Worm (Caenorhabditis elegans) whole organism, L2 larva: ENCODE results near the gene idpc-4.

Experiments used
- C34F6.9 ChIP-seq: fragments of 150-350 bp; optimal IDR thresholded peaks from 2 replicates; lab custom pipeline; 2014; ENCODE audit warnings: missing biosample characterization, missing genetic modification characterization
- Y55F3AM.14 ChIP-seq: fragments of 200-800 bp; sonication (Bioruptor generic); optimal IDR thresholded peaks from 2 replicates; lab custom pipeline; 2018; ENCODE audit warnings: mild to moderate bottlenecking, missing genetic modification characterization, missing compliant biosample characterization
- alr-1 ChIP-seq: fragments of 150-350 bp; optimal IDR thresholded peaks from 2 replicates; lab custom pipeline; 2014; ENCODE audit warnings: missing biosample characterization, missing genetic modification characterization
- blmp-1 ChIP-seq: sonication (generic microtip); optimal IDR thresholded peaks from 2 replicates; lab custom pipeline; 2017; ENCODE audit warnings: missing genetic modification characterization, mild to moderate bottlenecking, missing compliant biosample characterization, antibody characterized with exemption, moderate library complexity; ENCODE audit not compliant: insufficient read depth
- ceh-16 ChIP-seq: fragments of 150-350 bp; optimal IDR thresholded peaks from 2 replicates; lab custom pipeline; 2014; ENCODE audit warnings: missing biosample characterization, missing genetic modification characterization
- dmd-4 ChIP-seq: sonication (generic microtip); optimal IDR thresholded peaks from 2 replicates; lab custom pipeline; 2017; ENCODE audit warnings: missing biosample characterization, missing genetic modification characterization
- egl-27 ChIP-seq: sonication (generic microtip); optimal IDR thresholded peaks from 3 replicates; lab custom pipeline; 2017; ENCODE audit warnings: missing biosample characterization, missing genetic modification reagents, missing genetic modification characterization
- elt-3 ChIP-seq: sonication (generic microtip); optimal IDR thresholded peaks from 2 replicates; lab custom pipeline; 2017; ENCODE audit warnings: missing biosample characterization, missing genetic modification characterization
- lin-11 ChIP-seq: fragments of 150-350 bp; sonication (generic microtip); optimal IDR thresholded peaks from 2 replicates; lab custom pipeline; 2014; ENCODE audit warnings: missing biosample characterization, missing genetic modification characterization, inconsistent platforms, mixed read lengths
- lin-13 ChIP-seq: fragments of 150-350 bp; optimal IDR thresholded peaks from 2 replicates; lab custom pipeline; 2014; ENCODE audit warnings: missing biosample characterization, missing genetic modification reagents, missing genetic modification characterization
- lsy-2 ChIP-seq, 2 experiments: fragments of 150-350 bp in 1 of 2; sonication (generic microtip) in 1 of 2; optimal IDR thresholded peaks; 2 replicates each; lab custom pipeline; 2014 to 2017; ENCODE audit warnings: missing biosample characterization in 2 of 2, missing genetic modification characterization in 2 of 2
- mab-5 ChIP-seq: fragments of 150-350 bp; optimal IDR thresholded peaks from 2 replicates; lab custom pipeline; 2014; ENCODE audit warnings: missing biosample characterization, missing genetic modification characterization
- mbf-1 ChIP-seq: sonication (generic microtip); optimal IDR thresholded peaks from 2 replicates; lab custom pipeline; 2017; ENCODE audit warnings: missing biosample characterization, missing genetic modification characterization
- mdl-1 ChIP-seq, 2 experiments: fragments of 150-350 bp in 1 of 2; sonication (generic microtip) in 1 of 2; optimal IDR thresholded peaks; 2 replicates each; lab custom pipeline; 2017; ENCODE audit warnings: missing biosample characterization in 2 of 2, missing genetic modification characterization in 2 of 2
- nhr-11 ChIP-seq: fragments of 150-350 bp; optimal IDR thresholded peaks from 2 replicates; lab custom pipeline; 2014; ENCODE audit warnings: missing biosample characterization, missing genetic modification characterization
- nhr-12 ChIP-seq: fragments of 150-350 bp; optimal IDR thresholded peaks from 2 replicates; lab custom pipeline; 2014; ENCODE audit warnings: missing biosample characterization, missing genetic modification characterization
- nhr-129 ChIP-seq: fragments of 150-350 bp; optimal IDR thresholded peaks from 2 replicates; lab custom pipeline; 2014; ENCODE audit warnings: missing biosample characterization, missing genetic modification characterization
- nhr-21 ChIP-seq: fragments of 150-350 bp; optimal IDR thresholded peaks from 2 replicates; lab custom pipeline; 2014; ENCODE audit warnings: missing biosample characterization, missing genetic modification characterization
- nhr-23 ChIP-seq: fragments of 150-350 bp; optimal IDR thresholded peaks from 2 replicates; lab custom pipeline; 2014; ENCODE audit warnings: missing biosample characterization, missing genetic modification reagents, missing genetic modification characterization
- nhr-237 ChIP-seq: fragments of 150-350 bp; optimal IDR thresholded peaks from 2 replicates; lab custom pipeline; 2014; ENCODE audit warnings: missing biosample characterization, missing genetic modification characterization
- nhr-6 ChIP-seq: fragments of 150-350 bp; optimal IDR thresholded peaks from 2 replicates; lab custom pipeline; 2014; ENCODE audit warnings: missing biosample characterization, missing genetic modification characterization
- nhr-77 ChIP-seq: fragments of 150-350 bp; optimal IDR thresholded peaks from 2 replicates; lab custom pipeline; 2014; ENCODE audit warnings: missing biosample characterization, missing genetic modification characterization
- sma-9 ChIP-seq, 2 experiments: fragments of 150-350 bp in 1 of 2; sonication (generic microtip) in 1 of 2; optimal IDR thresholded peaks; 2 replicates each; lab custom pipeline; 2014 to 2016; ENCODE audit warnings: missing genetic modification characterization in 2 of 2, mild to moderate bottlenecking in 1 of 2, missing biosample characterization in 1 of 2, missing compliant biosample characterization in 1 of 2, missing genetic modification reagents in 1 of 2, moderate library complexity in 1 of 2
- unc-39 ChIP-seq: fragments of 150-350 bp; optimal IDR thresholded peaks from 2 replicates; lab custom pipeline; 2014; ENCODE audit warnings: missing biosample characterization, missing genetic modification characterization
- unc-55 ChIP-seq: fragments of 150-350 bp; sonication (generic microtip); optimal IDR thresholded peaks from 3 replicates; lab custom pipeline; 2014; ENCODE audit warnings: missing biosample characterization, missing genetic modification reagents, missing genetic modification characterization
- unc-62 ChIP-seq: fragments of 150-350 bp; optimal IDR thresholded peaks from 2 replicates; lab custom pipeline; 2014; ENCODE audit warnings: missing biosample characterization, missing genetic modification reagents, missing genetic modification characterization
- zag-1 ChIP-seq: fragments of 150-350 bp; optimal IDR thresholded peaks from 2 replicates; lab custom pipeline; 2014; ENCODE audit warnings: missing biosample characterization, missing genetic modification characterization
- ztf-11 ChIP-seq: sonication (generic microtip); optimal IDR thresholded peaks from 2 replicates; lab custom pipeline; 2017; ENCODE audit warnings: missing biosample characterization, missing genetic modification characterization
- ztf-4 ChIP-seq: fragments of 150-350 bp; optimal IDR thresholded peaks from 2 replicates; lab custom pipeline; 2014; ENCODE audit warnings: missing biosample characterization, missing genetic modification characterization

Gene idpc-4

ce11 chrV:9663948-9664347, 38.7 kb downstream of the idpc-4 start:
- TF ChIP-seq unc-62 (GFP tag; lab: Kevin White, UChicago): no peak

ce11 chrV:9664620-9665019, 39.4 kb downstream of the idpc-4 start:
- TF ChIP-seq dmd-4 (tag; lab: Kevin White, UChicago) (no peak), nhr-6 (tag; lab: Kevin White, UChicago) (peak; percentile 10), sma-9 (GFP tag; optimal IDR thresholded peaks at IDR 0.05; lab: Kevin White, UChicago) (peak; percentile 59), sma-9 (tag; optimal IDR thresholded peaks at IDR 0.05; lab: Kevin White, UChicago) (no peak), unc-39 (peak; percentile 28), mab-5 (peak; percentile 54), mbf-1 (tag; lab: Kevin White, UChicago) (no peak), C34F6.9 (tag; lab: Kevin White, UChicago) (peak; percentile 78), zag-1 (tag; lab: Kevin White, UChicago) (peak; percentile 72), unc-55 (peak; percentile 73), nhr-237 (tag; lab: Kevin White, UChicago) (no peak), nhr-12 (tag; lab: Kevin White, UChicago) (no peak), elt-3 (tag; lab: Kevin White, UChicago) (no peak), Y55F3AM.14 (GFP tag; lab: Kevin White, UChicago) (peak; percentile 39), lin-11 (tag; lab: Kevin White, UChicago) (peak; percentile 51), nhr-129 (tag; lab: Kevin White, UChicago) (peak; percentile 64), mdl-1 (tag; optimal IDR thresholded peaks at IDR 0.05; lab: Kevin White, UChicago) (peak in 1 of 2 experiments; percentile 42)

ce11 chrV:9666394-9666793, 41.2 kb downstream of the idpc-4 start, which contains the start of gene ZK287.1:
Gene ZK287.1, plus strand, starts transcription at chrV:9666694.
- peak; percentile 29 for TF ChIP-seq egl-27 (tag; lab: Kevin White, UChicago)
- peak; percentile 28 for TF ChIP-seq zag-1 (tag; lab: Kevin White, UChicago)
- no peak for TF ChIP-seq nhr-12 (tag; lab: Kevin White, UChicago)
- no peak for TF ChIP-seq nhr-11 (tag; lab: Kevin White, UChicago)
- peak; percentile 35 for TF ChIP-seq unc-55
- TF ChIP-seq lsy-2 (tag; optimal IDR thresholded peaks at IDR 0.05; lab: Kevin White, UChicago): no peak

ce11 chrV:9672495-9672894, 47.3 kb downstream of the idpc-4 start:
- TF ChIP-seq sma-9 (GFP tag; optimal IDR thresholded peaks at IDR 0.05; lab: Kevin White, UChicago): no peak
- TF ChIP-seq sma-9 (tag; optimal IDR thresholded peaks at IDR 0.05; lab: Kevin White, UChicago): no peak
- TF ChIP-seq nhr-23 (tag; lab: Kevin White, UChicago): no peak
- TF ChIP-seq nhr-77: no peak
- no peak for TF ChIP-seq nhr-129 (tag; lab: Kevin White, UChicago)
- no peak for TF ChIP-seq nhr-21 (tag; lab: Kevin White, UChicago)
- TF ChIP-seq ceh-16 (tag; lab: Kevin White, UChicago): no peak
- TF ChIP-seq mdl-1 (tag; optimal IDR thresholded peaks at IDR 0.05; lab: Kevin White, UChicago): no peak
- TF ChIP-seq lin-13 (GFP tag; lab: Kevin White, UChicago): no peak
- no peak for TF ChIP-seq ztf-4 (tag; lab: Kevin White, UChicago)
- TF ChIP-seq alr-1: no peak
- no peak for TF ChIP-seq unc-55
- TF ChIP-seq elt-3 (tag; lab: Kevin White, UChicago): no peak
- TF ChIP-seq blmp-1: no peak
- no peak for TF ChIP-seq ztf-11 (tag; lab: Kevin White, UChicago)
- no peak for TF ChIP-seq C34F6.9 (tag; lab: Kevin White, UChicago)

- TF ChIP-seq C34F6.9 (tag; lab: Kevin White, UChicago) (peak; percentile 32), nhr-11 (tag; lab: Kevin White, UChicago) (no peak)
These were observed 48.1 kb downstream of the idpc-4 start, which contains the start of gene sulp-8 for ce11 chrV:9673199-9673843. Gene sulp-8, minus strand, starts transcription at chrV:9673667.
